Worm (Caenorhabditis elegans): ENCODE measurements around the gene Y22D7AL.16.

Y22D7AL.16 gene

ce11 chrIII:1698842-1699241, 33.8 kb upstream of the Y22D7AL.16 start, which contains the start of gene fbxa-74:
fbxa-74 (minus strand) TSS chrIII:1698986.
- no peak for TF ChIP-seq ceh-22 (tag; optimal IDR thresholded peaks at IDR 0.05)
- no peak for TF ChIP-seq F13H6.1 (tag; optimal IDR thresholded peaks at IDR 0.05)
- no peak for TF ChIP-seq hlh-13 (GFP tag; optimal IDR thresholded peaks at IDR 0.05)

ce11 chrIII:1695006-1695405, 30.0 kb upstream of the Y22D7AL.16 start, which contains the start of gene srd-64:
srd-64 (minus strand) TSS chrIII:1695106.
- no peak for TF ChIP-seq F13H6.1 (tag; optimal IDR thresholded peaks at IDR 0.05)
- TF ChIP-seq ceh-30 (tag; optimal IDR thresholded peaks at IDR 0.05) = no peak
- TF ChIP-seq pqm-1 (tag; optimal IDR thresholded peaks at IDR 0.05) = no peak
- no peak for TF ChIP-seq che-1 (tag; optimal IDR thresholded peaks at IDR 0.05)
- TF ChIP-seq ahr-1 (tag; optimal IDR thresholded peaks at IDR 0.05) = no peak
- TF ChIP-seq nhr-232 (tag; optimal IDR thresholded peaks at IDR 0.05) = no peak
- TF ChIP-seq pha-4 (tag; optimal IDR thresholded peaks at IDR 0.05) = no peak
- TF ChIP-seq zip-5 (tag; optimal IDR thresholded peaks at IDR 0.05) = no peak
- no peak for TF ChIP-seq sox-4 (tag; optimal IDR thresholded peaks at IDR 0.05)
- TF ChIP-seq hlh-13 (GFP tag; optimal IDR thresholded peaks at IDR 0.05) = no peak
- no peak for TF ChIP-seq ama-1 (optimal IDR thresholded peaks at IDR 0.05)
- no peak for TF ChIP-seq ceh-14 (tag; optimal IDR thresholded peaks at IDR 0.05)
- TF ChIP-seq K09A11.1 (tag; optimal IDR thresholded peaks at IDR 0.05; ENCODE audit: insufficient read depth) = no peak
- TF ChIP-seq hlh-8 (tag; optimal IDR thresholded peaks at IDR 0.05) = no peak
- no peak for TF ChIP-seq unc-42 (tag; optimal IDR thresholded peaks at IDR 0.05)
- TF ChIP-seq dmd-4 (tag; optimal IDR thresholded peaks at IDR 0.05; ENCODE audit: borderline replicate concordance) = no peak
- TF ChIP-seq npax-4 (tag; optimal IDR thresholded peaks at IDR 0.05) = no peak

- TF ChIP-seq K02D7.2 (tag; optimal IDR thresholded peaks at IDR 0.05) = no peak
- TF ChIP-seq ceh-14 (tag; optimal IDR thresholded peaks at IDR 0.05) = no peak
- TF ChIP-seq ttx-3 (tag; optimal IDR thresholded peaks at IDR 0.05) = no peak
- TF ChIP-seq dve-1 (tag; optimal IDR thresholded peaks at IDR 0.05) = no peak
- no peak for TF ChIP-seq ztf-16 (tag; optimal IDR thresholded peaks at IDR 0.05)
- no peak for TF ChIP-seq tbx-7 (tag; optimal IDR thresholded peaks at IDR 0.05)
- TF ChIP-seq pqm-1 (tag; optimal IDR thresholded peaks at IDR 0.05) = no peak
- TF ChIP-seq mec-3 (tag; optimal IDR thresholded peaks at IDR 0.05; ENCODE audit: borderline replicate concordance) = no peak
- TF ChIP-seq ceh-45 (GFP tag; IDR thresholded peaks at IDR 0.05) = no peak
- TF ChIP-seq K09A11.1 (tag; optimal IDR thresholded peaks at IDR 0.05; ENCODE audit: insufficient read depth) = no peak
- no peak for TF ChIP-seq ceh-2 (tag; optimal IDR thresholded peaks at IDR 0.05)
- no peak for TF ChIP-seq nhr-232 (tag; optimal IDR thresholded peaks at IDR 0.05)
- no peak for TF ChIP-seq npax-4 (tag; optimal IDR thresholded peaks at IDR 0.05)
- no peak for TF ChIP-seq fax-1 (tag; optimal IDR thresholded peaks at IDR 0.05)
- TF ChIP-seq unc-86 (tag; optimal IDR thresholded peaks at IDR 0.05) = no peak
- TF ChIP-seq ahr-1 (tag; optimal IDR thresholded peaks at IDR 0.05) = no peak
- no peak for TF ChIP-seq elt-2 (tag; optimal IDR thresholded peaks at IDR 0.05)
These were observed 24.9 kb upstream of the Y22D7AL.16 start, which contains the start of gene Y22D7AR.14 for ce11 chrIII:1689927-1690326. Y22D7AR.14 (minus strand) TSS chrIII:1690027.

ce11 chrIII:1687999-1688398, 23.0 kb upstream of the Y22D7AL.16 start, which contains the start of gene Y22D7AR.7:
Y22D7AR.7 (minus strand) TSS chrIII:1688099.
- TF ChIP-seq zip-5 (tag; optimal IDR thresholded peaks at IDR 0.05) (no peak), pag-3 (tag; optimal IDR thresholded peaks at IDR 0.05; ENCODE audit: borderline replicate concordance) (no peak), dmd-4 (tag; optimal IDR thresholded peaks at IDR 0.05; ENCODE audit: borderline replicate concordance) (no peak), T23F11.4 (GFP tag; optimal IDR thresholded peaks at IDR 0.05) (no peak), pha-4 (tag; optimal IDR thresholded peaks at IDR 0.05) (no peak), odd-2 (tag; optimal IDR thresholded peaks at IDR 0.05) (no peak), nhr-11 (tag; optimal IDR thresholded peaks at IDR 0.05) (no peak), ahr-1 (tag; optimal IDR thresholded peaks at IDR 0.05) (no peak), ceh-14 (tag; optimal IDR thresholded peaks at IDR 0.05) (no peak), fkh-6 (tag; optimal IDR thresholded peaks at IDR 0.05) (no peak), ceh-48 (tag; optimal IDR thresholded peaks at IDR 0.05) (no peak), pros-1 (tag; optimal IDR thresholded peaks at IDR 0.05) (no peak), ceh-24 (tag; optimal IDR thresholded peaks at IDR 0.05) (no peak), ceh-34 (tag; optimal IDR thresholded peaks at IDR 0.05) (no peak), ztf-16 (tag; optimal IDR thresholded peaks at IDR 0.05) (no peak), ets-4 (tag; optimal IDR thresholded peaks at IDR 0.05) (no peak), sdc-2 (tag; optimal IDR thresholded peaks at IDR 0.05) (no peak), hlh-15 (tag; optimal IDR thresholded peaks at IDR 0.05) (no peak), K02D7.2 (tag; optimal IDR thresholded peaks at IDR 0.05) (no peak)
